Worm (Caenorhabditis elegans) whole organism, young adult: ENCODE data around the gene C35D10.8.

Experiments used
- B0035.1 ChIP-seq: sonication (generic microtip); optimal IDR thresholded peaks from 2 replicates; lab custom pipeline; 2016; ENCODE audit warnings: missing genetic modification characterization, mild to moderate bottlenecking, missing compliant biosample characterization, missing genotype, missing genetic modification reagents
- C06A6.2 ChIP-seq: fragments of 200-800 bp; sonication (Bioruptor generic); conservative IDR thresholded peaks from 2 replicates; pipeline ENCODE4 v1.3.6; 2022; ENCODE audit warnings: missing genetic modification characterization, missing compliant biosample characterization
- C17E4.6 ChIP-seq: fragments of 200-800 bp; sonication (Bioruptor generic); IDR thresholded peaks from 2 replicates; pipeline ENCODE4 v1.3.6; 2022; ENCODE audit warnings: missing genetic modification reagents, missing genetic modification characterization, missing compliant biosample characterization
- F22D6.2 ChIP-seq: sonication (generic microtip); optimal IDR thresholded peaks from 2 replicates; lab custom pipeline; 2016; ENCODE audit warnings: mild to moderate bottlenecking, missing genetic modification characterization, missing compliant biosample characterization
- F37B4.10 ChIP-seq: fragments of 200-800 bp; sonication (Bioruptor generic); IDR thresholded peaks from 2 replicates; pipeline ENCODE4 v1.3.6; 2022; ENCODE audit warnings: missing genetic modification characterization, missing compliant biosample characterization
- K11D2.4 ChIP-seq: fragments of 200-800 bp; sonication (Bioruptor generic); IDR thresholded peaks from 2 replicates; pipeline ENCODE4 v1.3.6; 2022; ENCODE audit warnings: missing genetic modification reagents, missing genetic modification characterization, missing compliant biosample characterization
- Y53G8AR.9 ChIP-seq: fragments of 200-800 bp; sonication (Bioruptor generic); conservative IDR thresholded peaks from 2 replicates; pipeline ENCODE4 v1.3.6; 2022; ENCODE audit warnings: missing genetic modification reagents, missing genetic modification characterization, missing compliant biosample characterization
- Y56A3A.18 ChIP-seq: fragments of 200-800 bp; sonication (Bioruptor generic); IDR thresholded peaks from 2 replicates; pipeline ENCODE4 v1.3.6; 2022; ENCODE audit warnings: missing genetic modification reagents, missing genetic modification characterization, missing compliant biosample characterization
- Y67H2A.10 ChIP-seq: fragments of 200-800 bp; sonication (Bioruptor generic); conservative IDR thresholded peaks from 2 replicates; pipeline ENCODE4 v1.3.6; 2022; ENCODE audit warnings: missing genetic modification reagents, missing genetic modification characterization, missing compliant biosample characterization
- Y95B8A.8 ChIP-seq: fragments of 200-800 bp; sonication (Bioruptor generic); IDR thresholded peaks from 2 replicates; pipeline ENCODE4 v1.3.6; 2022; ENCODE audit warnings: missing genetic modification reagents, missing genetic modification characterization, missing compliant biosample characterization
- aptf-2 ChIP-seq: fragments of 200-800 bp; sonication (Bioruptor generic); conservative IDR thresholded peaks from 2 replicates; pipeline ENCODE4 v1.3.6; 2022; ENCODE audit warnings: missing genetic modification reagents, missing genetic modification characterization, missing compliant biosample characterization
- atf-7 ChIP-seq: sonication (generic microtip); optimal IDR thresholded peaks from 2 replicates; lab custom pipeline; 2017; ENCODE audit warnings: mild to moderate bottlenecking, missing genetic modification characterization, missing compliant biosample characterization
- athp-1 ChIP-seq: sonication (generic microtip); optimal IDR thresholded peaks from 2 replicates; lab custom pipeline; 2017; ENCODE audit warnings: mild to moderate bottlenecking, missing genetic modification characterization, missing compliant biosample characterization
- attf-5 ChIP-seq: fragments of 200-800 bp; sonication (Bioruptor generic); optimal IDR thresholded peaks from 2 replicates; lab custom pipeline; 2018; ENCODE audit warnings: mild to moderate bottlenecking, missing genetic modification characterization, missing compliant biosample characterization
- bed-2 ChIP-seq: fragments of 200-800 bp; sonication (Bioruptor generic); IDR thresholded peaks from 2 replicates; pipeline ENCODE4 v1.3.6; 2022; ENCODE audit warnings: missing genetic modification reagents, missing genetic modification characterization, missing compliant biosample characterization
- ccch-3 ChIP-seq: fragments of 200-800 bp; sonication (Bioruptor generic); optimal IDR thresholded peaks from 2 replicates; lab custom pipeline; 2018; ENCODE audit warnings: mild to moderate bottlenecking, missing genetic modification characterization, missing compliant biosample characterization
- ceh-100 ChIP-seq: fragments of 200-800 bp; sonication (Bioruptor generic); IDR thresholded peaks from 2 replicates; pipeline ENCODE4 v1.3.6; 2022; ENCODE audit warnings: missing genetic modification reagents, missing genetic modification characterization, missing compliant biosample characterization
- chd-7 ChIP-seq: sonication (generic microtip); optimal IDR thresholded peaks from 2 replicates; lab custom pipeline; 2016; ENCODE audit warnings: mild to moderate bottlenecking, missing genetic modification characterization, moderate library complexity, missing compliant biosample characterization
- die-1 ChIP-seq: sonication (generic microtip); optimal IDR thresholded peaks from 2 replicates; lab custom pipeline; 2016; ENCODE audit warnings: missing genotype, mild to moderate bottlenecking, missing genetic modification characterization, missing compliant biosample characterization
- dox-1 ChIP-seq: fragments of 200-800 bp; sonication (Bioruptor generic); IDR thresholded peaks from 2 replicates; pipeline ENCODE4 v1.3.6; 2022; ENCODE audit warnings: missing genetic modification reagents, missing genetic modification characterization, missing compliant biosample characterization
- dpff-1 ChIP-seq: sonication (generic microtip); optimal IDR thresholded peaks from 2 replicates; lab custom pipeline; 2017; ENCODE audit warnings: mild to moderate bottlenecking, missing genetic modification characterization, missing compliant biosample characterization
- egrh-3 ChIP-seq: fragments of 200-800 bp; sonication (Bioruptor generic); IDR thresholded peaks from 2 replicates; pipeline ENCODE4 v1.3.6; 2022; ENCODE audit warnings: missing genetic modification reagents, missing genetic modification characterization, missing compliant biosample characterization
- hmg-1.2 ChIP-seq: fragments of 200-800 bp; sonication (Bioruptor generic); IDR thresholded peaks from 2 replicates; pipeline ENCODE4 v1.3.6; 2022; ENCODE audit warnings: missing genetic modification reagents, missing genetic modification characterization, missing compliant biosample characterization
- hsf-1 ChIP-seq: fragments of 200-800 bp; sonication (Bioruptor generic); IDR thresholded peaks from 2 replicates; pipeline ENCODE4 v1.3.6; 2022; ENCODE audit warnings: missing genetic modification reagents, missing genetic modification characterization, missing compliant biosample characterization
- lag-1 ChIP-seq: fragments of 200-800 bp; sonication (Bioruptor generic); IDR thresholded peaks from 2 replicates; pipeline ENCODE4 v1.3.6; 2022; ENCODE audit warnings: missing genetic modification reagents, missing genetic modification characterization, missing compliant biosample characterization
- let-526 ChIP-seq: fragments of 200-800 bp; sonication (Bioruptor generic); IDR thresholded peaks from 2 replicates; pipeline ENCODE4 v1.3.6; 2022; ENCODE audit warnings: missing genetic modification reagents, missing genetic modification characterization, missing compliant biosample characterization
- lin-35 ChIP-seq, 3 experiments: fragments of 150-350 bp in 2 of 3; sonication (generic microtip) in 1 of 3; optimal IDR thresholded peaks; 2 replicates each; lab custom pipeline; 2014 to 2018; ENCODE audit warnings: missing biosample characterization in 3 of 3, missing genetic modification characterization in 3 of 3, missing genetic modification reagents in 3 of 3
- lin-54 ChIP-seq: fragments of 200-800 bp; sonication (Bioruptor generic); optimal IDR thresholded peaks from 2 replicates; lab custom pipeline; 2018; ENCODE audit warnings: mild to moderate bottlenecking, missing genetic modification characterization, missing compliant biosample characterization
- lsy-27 ChIP-seq: sonication (generic microtip); optimal IDR thresholded peaks from 2 replicates; lab custom pipeline; 2017; ENCODE audit warnings: missing genetic modification characterization, mild to moderate bottlenecking, missing compliant biosample characterization, antibody characterized with exemption, missing genotype, borderline replicate concordance; ENCODE audit not compliant: insufficient read depth
- madf-10 ChIP-seq: sonication (generic microtip); optimal IDR thresholded peaks from 2 replicates; lab custom pipeline; 2016; ENCODE audit warnings: mild to moderate bottlenecking, missing genetic modification characterization, missing compliant biosample characterization
- madf-8 ChIP-seq: fragments of 200-800 bp; sonication (Bioruptor generic); conservative IDR thresholded peaks from 2 replicates; pipeline ENCODE4 v1.3.6; 2022; ENCODE audit warnings: missing genetic modification reagents, missing genetic modification characterization, missing compliant biosample characterization
- mcd-1 ChIP-seq: fragments of 200-800 bp; sonication (Bioruptor generic); IDR thresholded peaks from 2 replicates; pipeline ENCODE4 v1.3.6; 2022; ENCODE audit warnings: missing genetic modification reagents, missing genetic modification characterization, missing compliant biosample characterization
- mel-28 ChIP-seq: sonication (generic microtip); optimal IDR thresholded peaks from 2 replicates; lab custom pipeline; 2016; ENCODE audit warnings: borderline replicate concordance, mild to moderate bottlenecking, missing genetic modification characterization, missing compliant biosample characterization
- mes-4 ChIP-seq: sonication (generic microtip); optimal IDR thresholded peaks from 2 replicates; lab custom pipeline; 2016; ENCODE audit warnings: missing genotype, missing genetic modification characterization, missing compliant biosample characterization
- nfya-1 ChIP-seq: sonication (generic microtip); optimal IDR thresholded peaks from 2 replicates; lab custom pipeline; 2017; ENCODE audit warnings: antibody characterized with exemption, missing compliant biosample characterization, missing genetic modification characterization, borderline replicate concordance; ENCODE audit not compliant: insufficient read depth
- nfya-2 ChIP-seq: fragments of 200-800 bp; sonication (Bioruptor generic); IDR thresholded peaks from 2 replicates; pipeline ENCODE4 v1.3.6; 2022; ENCODE audit warnings: missing genetic modification reagents, missing genetic modification characterization, missing compliant biosample characterization
- nfyb-1 ChIP-seq: fragments of 200-800 bp; sonication (Bioruptor generic); IDR thresholded peaks from 2 replicates; pipeline ENCODE4 v1.3.6; 2022; ENCODE audit warnings: missing genetic modification reagents, missing genetic modification characterization, missing compliant biosample characterization
- nhr-179 ChIP-seq: sonication (generic microtip); optimal IDR thresholded peaks from 2 replicates; lab custom pipeline; 2016; ENCODE audit warnings: mild to moderate bottlenecking, missing genetic modification characterization, missing compliant biosample characterization
- nhr-27 ChIP-seq: fragments of 200-800 bp; sonication (Bioruptor generic); optimal IDR thresholded peaks from 2 replicates; lab custom pipeline; 2018; ENCODE audit warnings: mild to moderate bottlenecking, missing genetic modification characterization, moderate library complexity, missing compliant biosample characterization
- nhr-80 ChIP-seq: sonication (generic microtip); optimal IDR thresholded peaks from 2 replicates; lab custom pipeline; 2016; ENCODE audit warnings: missing genetic modification characterization, missing compliant biosample characterization
- pha-4 ChIP-seq: fragments of 150-350 bp; sonication (generic microtip); optimal IDR thresholded peaks from 2 replicates; lab custom pipeline; 2014; ENCODE audit warnings: missing biosample characterization, missing genetic modification reagents, missing genetic modification characterization
- snpc-1.3 ChIP-seq: sonication (generic microtip); optimal IDR thresholded peaks from 2 replicates; lab custom pipeline; 2017; ENCODE audit warnings: missing genetic modification characterization, mild to moderate bottlenecking, missing compliant biosample characterization, antibody characterized with exemption, moderate library complexity, missing genotype, missing genetic modification reagents; ENCODE audit not compliant: insufficient read depth
- tlf-1 ChIP-seq: fragments of 200-800 bp; sonication (Bioruptor generic); optimal IDR thresholded peaks from 2 replicates; lab custom pipeline; 2018; ENCODE audit warnings: mild to moderate bottlenecking, missing genetic modification characterization, missing compliant biosample characterization
- xnd-1 ChIP-seq: sonication (generic microtip); optimal IDR thresholded peaks from 2 replicates; lab custom pipeline; 2016; ENCODE audit warnings: missing genotype, missing genetic modification reagents, missing genetic modification characterization, missing compliant biosample characterization
- zim-3 ChIP-seq: sonication (generic microtip); optimal IDR thresholded peaks from 2 replicates; lab custom pipeline; 2017; ENCODE audit warnings: mild to moderate bottlenecking, missing genetic modification characterization, moderate library complexity, missing compliant biosample characterization

The C35D10.8 gene

ce11 chrIII:4883429-4883828, 28.4 kb downstream of the C35D10.8 start, which contains the start of gene clec-5:
TSS of gene clec-5 (minus strand) at chrIII:4883606.
- no peak for TF ChIP-seq K11D2.4
- no peak for TF ChIP-seq atf-7 (tag; lab: Kevin White, UChicago)
- TF ChIP-seq Y56A3A.18, result no peak
- no peak for TF ChIP-seq F22D6.2
- no peak for TF ChIP-seq madf-8 (GFP tag; lab: Robert Waterston, UW)
- no peak for TF ChIP-seq lin-35 (GFP tag; optimal IDR thresholded peaks at IDR 0.05; lab: Kevin White, UChicago)
- no peak for TF ChIP-seq attf-5 (GFP tag; lab: Kevin White, UChicago)
- TF ChIP-seq Y95B8A.8 (GFP tag; lab: Robert Waterston, UW), result no peak
- TF ChIP-seq xnd-1 (tag; lab: Kevin White, UChicago), result no peak

- TF ChIP-seq nhr-80 (peak; percentile 41), F37B4.10 (GFP tag; lab: Robert Waterston, UW) (no peak), lsy-27 (tag; lab: Kevin White, UChicago) (no peak)
These were observed 32.3 kb downstream of the C35D10.8 start, which contains the start of gene clec-6 for ce11 chrIII:4887291-4887690. TSS of gene clec-6 (minus strand) at chrIII:4887444.

- TF ChIP-seq dpff-1 (tag; lab: Kevin White, UChicago) (no peak), let-526 (GFP tag; lab: Robert Waterston, UW) (no peak), hsf-1 (GFP tag; lab: Robert Waterston, UW) (no peak), athp-1 (tag; lab: Kevin White, UChicago) (no peak), chd-7 (tag; lab: Kevin White, UChicago) (no peak), snpc-1.3 (tag; lab: Kevin White, UChicago) (no peak), Y53G8AR.9 (GFP tag; lab: Robert Waterston, UW) (no peak), die-1 (tag; lab: Kevin White, UChicago) (no peak), ccch-3 (no peak), zim-3 (tag; lab: Kevin White, UChicago) (no peak), nhr-80 (no peak), lin-35 (GFP tag; optimal IDR thresholded peaks at IDR 0.05; lab: Kevin White, UChicago) (no peak), C17E4.6 (no peak), tlf-1 (no peak), nfyb-1 (GFP tag; lab: Robert Waterston, UW) (no peak), mes-4 (tag; lab: Kevin White, UChicago) (no peak), hmg-1.2 (GFP tag; lab: Robert Waterston, UW) (0 out of 2 replicates have a peak, but pooled peaks have one; percentile 14), nhr-27 (tag; lab: Kevin White, UChicago) (no peak), Y67H2A.10 (GFP tag; lab: Robert Waterston, UW) (no peak), nfya-2 (no peak), aptf-2 (GFP tag; lab: Robert Waterston, UW) (no peak), egrh-3 (GFP tag; lab: Robert Waterston, UW) (no peak), lag-1 (GFP tag; lab: Robert Waterston, UW) (no peak), bed-2 (GFP tag; lab: Robert Waterston, UW) (no peak), Y56A3A.18 (no peak), nhr-179 (tag; lab: Kevin White, UChicago) (no peak), ceh-100 (GFP tag; lab: Robert Waterston, UW) (no peak), mcd-1 (GFP tag; lab: Robert Waterston, UW) (peak; percentile 26; the same call in 1 of the 2 replicates), C06A6.2 (GFP tag; lab: Robert Waterston, UW) (no peak), mel-28 (tag; lab: Kevin White, UChicago) (no peak), madf-10 (no peak), pha-4 (tag; lab: Kevin White, UChicago) (no peak), lin-54 (GFP tag; lab: Kevin White, UChicago) (peak; percentile 12), B0035.1 (tag; lab: Kevin White, UChicago) (no peak), nfya-1 (tag; lab: Kevin White, UChicago) (no peak), dox-1 (GFP tag; lab: Robert Waterston, UW) (0 out of 2 replicates have a peak, but pooled peaks have one; percentile 8)
These were observed 36.0 kb downstream of the C35D10.8 start, which contains the start of gene F26F4.5 for ce11 chrIII:4890997-4891396. TSS of gene F26F4.5 (minus strand) at chrIII:4891252.
